Fruit fly (Drosophila melanogaster) whole organism, embryonic: ENCODE measurements around the gene Drs.

ENCODE experiments used
- CG10209 ChIP-seq: fragments of 200-800 bp; sonication (Bioruptor generic); optimal IDR thresholded peaks from 3 replicates; lab custom pipeline; 2017; ENCODE audit warnings: missing biosample characterization, mild to moderate bottlenecking, missing genetic modification characterization, missing genetic modification reagents
- CG11695 ChIP-seq: fragments of 200-800 bp; sonication (Bioruptor generic); IDR thresholded peaks from 3 replicates; pipeline ENCODE4 v1.3.6; 2022; ENCODE audit warnings: missing biosample characterization, missing genetic modification characterization
- CG13424 ChIP-seq: fragments of 200-800 bp; sonication (Bioruptor generic); optimal IDR thresholded peaks from 2 replicates; lab custom pipeline; 2019; ENCODE audit warnings: missing biosample characterization, mild to moderate bottlenecking, missing genetic modification characterization, moderate library complexity
- CG14014 ChIP-seq: fragments of 200-800 bp; sonication (Bioruptor generic); IDR thresholded peaks from 2 replicates; pipeline ENCODE4 v1.3.6; 2022; ENCODE audit warnings: missing biosample characterization, missing genetic modification characterization
- CG17359 ChIP-seq: fragments of 200-800 bp; sonication (Bioruptor generic); optimal IDR thresholded peaks from 3 replicates; lab custom pipeline; 2018; ENCODE audit warnings: missing biosample characterization, mild to moderate bottlenecking, missing genetic modification characterization, moderate library complexity
- CG17385 ChIP-seq: fragments of 200-800 bp; sonication (Bioruptor generic); optimal IDR thresholded peaks from 3 replicates; lab custom pipeline; 2018; ENCODE audit warnings: missing biosample characterization, mild to moderate bottlenecking, missing genetic modification characterization
- CG2678 ChIP-seq: fragments of 200-800 bp; sonication (Bioruptor generic); optimal IDR thresholded peaks from 3 replicates; lab custom pipeline; 2019; ENCODE audit warnings: missing biosample characterization, mild to moderate bottlenecking, missing genetic modification characterization, moderate library complexity
- CG30403 ChIP-seq: fragments of 200-800 bp; sonication (Bioruptor generic); optimal IDR thresholded peaks from 3 replicates; lab custom pipeline; 2016; ENCODE audit warnings: missing biosample characterization, missing genetic modification characterization
- CG31441 ChIP-seq: fragments of 200-800 bp; sonication (Bioruptor generic); IDR thresholded peaks from 2 replicates; pipeline ENCODE4 v1.3.6; 2022; ENCODE audit warnings: missing biosample characterization, missing genetic modification characterization
- CG7786 ChIP-seq: fragments of 200-800 bp; sonication (Bioruptor generic); optimal IDR thresholded peaks from 2 replicates; lab custom pipeline; 2016; ENCODE audit warnings: missing biosample characterization, missing genetic modification characterization
- CG8089 ChIP-seq: fragments of 200-800 bp; sonication (Bioruptor generic); optimal IDR thresholded peaks from 3 replicates; lab custom pipeline; 2016; ENCODE audit warnings: missing biosample characterization, missing genetic modification characterization
- CG8281 ChIP-seq: fragments of 200-800 bp; sonication (Bioruptor generic); optimal IDR thresholded peaks from 2 replicates; lab custom pipeline; 2018; ENCODE audit warnings: missing biosample characterization, mild to moderate bottlenecking, missing genetic modification characterization, moderate library complexity
- CG9727 ChIP-seq: fragments of 200-800 bp; sonication (Bioruptor generic); optimal IDR thresholded peaks from 3 replicates; lab custom pipeline; 2017; ENCODE audit warnings: missing biosample characterization, mild to moderate bottlenecking, missing genetic modification characterization
- CG9817 ChIP-seq: fragments of 200-800 bp; sonication (Bioruptor generic); optimal IDR thresholded peaks from 2 replicates; lab custom pipeline; 2018; ENCODE audit warnings: missing biosample characterization, mild to moderate bottlenecking, missing genetic modification characterization, moderate library complexity
- CG9932 ChIP-seq: fragments of 200-800 bp; sonication (Bioruptor generic); IDR thresholded peaks from 2 replicates; pipeline ENCODE4 v1.3.6; 2022; ENCODE audit warnings: missing biosample characterization, missing genetic modification characterization
- CoRest ChIP-seq: fragments of 200-800 bp; sonication (Bioruptor generic); optimal IDR thresholded peaks from 3 replicates; lab custom pipeline; 2018; ENCODE audit warnings: missing biosample characterization, mild to moderate bottlenecking, missing genetic modification characterization, moderate library complexity
- D19A ChIP-seq: fragments of 200-800 bp; optimal IDR thresholded peaks from 3 replicates; lab custom pipeline; 2019; ENCODE audit warnings: missing biosample characterization, mild to moderate bottlenecking, missing genetic modification characterization, moderate library complexity
- Dbx ChIP-seq: fragments of 200-800 bp; sonication (Bioruptor generic); IDR thresholded peaks from 3 replicates; pipeline ENCODE4 v1.3.6; 2022; ENCODE audit warnings: missing biosample characterization, missing genetic modification characterization
- HHEX ChIP-seq: fragments of 200-800 bp; sonication (Bioruptor generic); optimal IDR thresholded peaks from 3 replicates; lab custom pipeline; 2017; ENCODE audit warnings: missing biosample characterization, mild to moderate bottlenecking, missing genetic modification characterization, missing genetic modification reagents
- Hand ChIP-seq: fragments of 200-800 bp; sonication (Bioruptor generic); optimal IDR thresholded peaks from 2 replicates; lab custom pipeline; 2017; ENCODE audit warnings: mild to moderate bottlenecking, missing biosample characterization, missing genetic modification reagents, missing genetic modification characterization
- Hey ChIP-seq: fragments of 200-800 bp; sonication (Bioruptor generic); optimal IDR thresholded peaks from 3 replicates; lab custom pipeline; 2018; ENCODE audit warnings: missing biosample characterization, mild to moderate bottlenecking, missing genetic modification characterization
- HmgD ChIP-seq: fragments of 200-800 bp; sonication (Bioruptor generic); optimal IDR thresholded peaks from 3 replicates; lab custom pipeline; 2016; ENCODE audit warnings: missing biosample characterization, missing genetic modification characterization
- Hr78 ChIP-seq, 2 experiments: fragments of 200-800 bp in 1 of 2; fragments of >200 bp in 1 of 2; sonication (Bioruptor generic) in 1 of 2; optimal IDR thresholded peaks; 2 replicates each; lab custom pipeline; 2017 to 2019; ENCODE audit warnings: missing biosample characterization in 2 of 2, missing genetic modification characterization in 2 of 2, mild to moderate bottlenecking in 1 of 2, moderate library complexity in 1 of 2
- Med ChIP-seq: fragments of 200-800 bp; sonication (Bioruptor generic); peaks from one replicate; lab custom pipeline; 2016; ENCODE audit warnings: missing biosample characterization, missing genetic modification characterization, mild to moderate bottlenecking, inconsistent platforms, moderate library complexity
- Meics ChIP-seq: fragments of 200-800 bp; sonication (Bioruptor generic); optimal IDR thresholded peaks from 2 replicates; lab custom pipeline; 2017; ENCODE audit warnings: missing biosample characterization, mild to moderate bottlenecking, missing genetic modification characterization
- Mes4 ChIP-seq: fragments of 200-800 bp; sonication (Bioruptor generic); optimal IDR thresholded peaks from 2 replicates; lab custom pipeline; 2016; ENCODE audit warnings: missing biosample characterization, missing genetic modification characterization
- NfI ChIP-seq: fragments of 200-800 bp; sonication (Bioruptor generic); optimal IDR thresholded peaks from 3 replicates; lab custom pipeline; 2018; ENCODE audit warnings: missing biosample characterization, mild to moderate bottlenecking, missing genetic modification characterization, moderate library complexity
- Pdp1 ChIP-seq, 2 experiments: fragments of 200-800 bp; sonication (Bioruptor generic); optimal IDR thresholded peaks; 3 replicates each; lab custom pipeline; 2016; ENCODE audit warnings: missing biosample characterization in 2 of 2, missing genetic modification characterization in 2 of 2, mild to moderate bottlenecking in 1 of 2, moderate library complexity in 1 of 2
- Sox100B ChIP-seq: fragments of 200-800 bp; sonication (Bioruptor generic); optimal IDR thresholded peaks from 3 replicates; lab custom pipeline; 2018; ENCODE audit warnings: missing biosample characterization, mild to moderate bottlenecking, missing genetic modification characterization
- Vsx1 ChIP-seq: fragments of 200-800 bp; sonication (Bioruptor generic); optimal IDR thresholded peaks from 2 replicates; lab custom pipeline; 2017; ENCODE audit warnings: missing biosample characterization, mild to moderate bottlenecking, missing genetic modification characterization, missing genetic modification reagents
- dysf ChIP-seq: fragments of 200-800 bp; sonication (Bioruptor generic); IDR thresholded peaks from 3 replicates; pipeline ENCODE4 v1.3.6; 2022; ENCODE audit warnings: missing biosample characterization, missing genetic modification characterization
- exex ChIP-seq: fragments of 200-800 bp; sonication (Bioruptor generic); optimal IDR thresholded peaks from 4 replicates; lab custom pipeline; 2018; ENCODE audit warnings: missing biosample characterization, mild to moderate bottlenecking, missing genetic modification characterization, moderate library complexity
- grn ChIP-seq: fragments of 200-800 bp; sonication (Bioruptor generic); optimal IDR thresholded peaks from 3 replicates; lab custom pipeline; 2017; ENCODE audit warnings: missing biosample characterization, missing genetic modification characterization
- ken ChIP-seq: fragments of 200-800 bp; sonication (Bioruptor generic); IDR thresholded peaks from 3 replicates; pipeline ENCODE4 v1.3.6; 2022; ENCODE audit warnings: missing biosample characterization, missing genetic modification characterization
- klu ChIP-seq: fragments of 200-800 bp; sonication (Bioruptor generic); IDR thresholded peaks from 2 replicates; pipeline ENCODE4 v1.3.6; 2022; ENCODE audit warnings: missing biosample characterization, missing genetic modification characterization
- lilli ChIP-seq: fragments of 200-800 bp; sonication (Bioruptor generic); optimal IDR thresholded peaks from 3 replicates; lab custom pipeline; 2016; ENCODE audit warnings: missing biosample characterization, missing genetic modification characterization
- mam ChIP-seq: fragments of 200-800 bp; sonication (Bioruptor generic); optimal IDR thresholded peaks from 3 replicates; lab custom pipeline; 2016; ENCODE audit warnings: missing biosample characterization, missing genetic modification characterization
- odd ChIP-seq: fragments of 200-800 bp; sonication (Bioruptor generic); optimal IDR thresholded peaks from 2 replicates; lab custom pipeline; 2017; ENCODE audit warnings: missing biosample characterization, mild to moderate bottlenecking, missing genetic modification characterization
- onecut ChIP-seq: fragments of 200-800 bp; sonication (Bioruptor generic); IDR thresholded peaks from 2 replicates; pipeline ENCODE4 v1.3.6; 2022; ENCODE audit warnings: missing biosample characterization, missing genetic modification characterization
- ro ChIP-seq: fragments of 200-800 bp; sonication (Bioruptor generic); IDR thresholded peaks from 2 replicates; pipeline ENCODE4 v1.3.6; 2022; ENCODE audit warnings: missing biosample characterization, missing genetic modification characterization
- row ChIP-seq: fragments of 200-800 bp; sonication (Bioruptor generic); IDR thresholded peaks from 3 replicates; pipeline ENCODE4 v1.3.6; 2022; ENCODE audit warnings: missing biosample characterization, missing genetic modification characterization
- sd ChIP-seq: fragments of 200-800 bp; sonication (Bioruptor generic); optimal IDR thresholded peaks from 3 replicates; lab custom pipeline; 2018; ENCODE audit warnings: missing biosample characterization, mild to moderate bottlenecking, missing genetic modification characterization, moderate library complexity
- sens-2 ChIP-seq: fragments of 200-800 bp; sonication (Bioruptor generic); IDR thresholded peaks from 2 replicates; pipeline ENCODE4 v1.3.6; 2022; ENCODE audit warnings: missing biosample characterization, missing genetic modification characterization
- shn ChIP-seq: fragments of 200-800 bp; sonication (Bioruptor generic); optimal IDR thresholded peaks from 3 replicates; lab custom pipeline; 2016; ENCODE audit warnings: missing biosample characterization, missing genetic modification characterization
- slbo ChIP-seq: fragments of 200-800 bp; sonication (Bioruptor generic); IDR thresholded peaks from 2 replicates; pipeline ENCODE4 v1.3.6; 2022; ENCODE audit warnings: missing biosample characterization, missing genetic modification characterization
- sob ChIP-seq: fragments of 200-800 bp; sonication (Bioruptor generic); IDR thresholded peaks from 2 replicates; pipeline ENCODE4 v1.3.6; 2022; ENCODE audit warnings: missing biosample characterization, missing genetic modification characterization
- sug ChIP-seq: fragments of 200-800 bp; optimal IDR thresholded peaks from 2 replicates; lab custom pipeline; 2019; ENCODE audit warnings: missing biosample characterization, mild to moderate bottlenecking, missing genetic modification characterization, moderate library complexity
- wdn ChIP-seq: fragments of 200-800 bp; sonication (Bioruptor generic); IDR thresholded peaks from 2 replicates; pipeline ENCODE4 v1.3.6; 2022; ENCODE audit warnings: missing biosample characterization, missing genetic modification characterization

Drs gene

dm6 chr3L:3350572-3351343 lies 18.6 kb upstream of the Drs start:
- TF ChIP-seq CG11695 (GFP tag; lab: Robert Waterston, UW) (no peak), dysf (GFP tag; lab: Robert Waterston, UW) (peak; percentile 34; the same call in 2 of the 3 replicates), CG2678 (tag; lab: Kevin White, UChicago) (peak; percentile 50), CG7786 (GFP tag; lab: Kevin White, UChicago) (peak; percentile 6), Hey (no peak), shn (GFP tag; lab: Kevin White, UChicago) (peak; percentile 21), Meics (peak; percentile 40), row (GFP tag; lab: Robert Waterston, UW) (peak; percentile 51), grn (GFP tag; lab: Kevin White, UChicago) (peak; percentile 72), CG8281 (no peak), Vsx1 (GFP tag; lab: Kevin White, UChicago) (peak; percentile 62), CG13424 (tag; lab: Kevin White, UChicago) (peak; percentile 24), mam (GFP tag; lab: Kevin White, UChicago) (peak; percentile 11), CG30403 (GFP tag; lab: Kevin White, UChicago) (peak; percentile 15), CG10209 (peak; percentile 26), exex (tag; lab: Kevin White, UChicago) (peak; percentile 91), lilli (GFP tag; lab: Kevin White, UChicago) (peak; percentile 11), onecut (GFP tag; lab: Robert Waterston, UW) (peak; percentile 27; the same call in 1 of the 2 replicates), CG9932 (GFP tag; lab: Robert Waterston, UW) (0 out of 2 replicates have a peak, but pooled peaks have one; percentile 7), HHEX (peak; percentile 31), slbo (0 out of 2 replicates have a peak, but pooled peaks have one; percentile 26), sob (GFP tag; lab: Robert Waterston, UW) (0 out of 2 replicates have a peak, but pooled peaks have one; percentile 9), Med (GFP tag; lab: Kevin White, UChicago) (peak; percentile 82), sens-2 (GFP tag; lab: Robert Waterston, UW) (peak; percentile 50; the same call in 1 of the 2 replicates), Dbx (GFP tag; lab: Robert Waterston, UW) (0 out of 3 replicates have a peak, but pooled peaks have one; percentile 28), Mes4 (GFP tag; lab: Kevin White, UChicago) (no peak), D19A (tag; lab: Kevin White, UChicago) (peak; percentile 71), ro (GFP tag; lab: Robert Waterston, UW) (no peak), NfI (peak; percentile 6), ken (0 out of 3 replicates have a peak, but pooled peaks have one; percentile 38), HmgD (GFP tag; lab: Kevin White, UChicago) (no peak), Pdp1 (GFP tag; optimal IDR thresholded peaks at IDR 0.05; lab: Kevin White, UChicago) (peak in 1 of 2 experiments; percentile 43), klu (no peak), CG17359 (peak; percentile 31), wdn (GFP tag; lab: Robert Waterston, UW) (0 out of 2 replicates have a peak, but pooled peaks have one; percentile 9), sd (tag; lab: Kevin White, UChicago) (peak; percentile 95), CG14014 (GFP tag; lab: Robert Waterston, UW) (0 out of 2 replicates have a peak, but pooled peaks have one; percentile 14), Hand (GFP tag; lab: Kevin White, UChicago) (peak; percentile 14), CG9817 (tag; lab: Kevin White, UChicago) (peak; percentile 11), Hr78 (GFP tag; optimal IDR thresholded peaks at IDR 0.05; lab: Kevin White, UChicago) (peak in 1 of 2 experiments; percentile 21), CG17385 (peak; percentile 22), odd (peak; percentile 3), CoRest (tag; lab: Kevin White, UChicago) (peak; percentile 12), CG8089 (GFP tag; lab: Kevin White, UChicago) (no peak), CG9727 (GFP tag; lab: Kevin White, UChicago) (peak; percentile 0), Sox100B (peak; percentile 10), CG31441 (no peak), sug (tag; lab: Kevin White, UChicago) (peak; percentile 63)
